Fruit fly (Drosophila melanogaster) ovary, adult (tissue): ENCODE results near the gene UQCR-Q.

Source experiments
- CG17801 ChIP-seq: fragments of 200-800 bp; optimal IDR thresholded peaks from 2 replicates; lab custom pipeline; 2019; ENCODE audit warnings: missing biosample characterization, mild to moderate bottlenecking, missing genetic modification characterization, moderate library complexity; ENCODE audit not compliant: partially characterized antibody

UQCR-Q gene

dm6 chr3L:17457695-17458242 lies 16.8 kb upstream of the UQCR-Q start:
- no peak for TF ChIP-seq CG17801

- no peak for TF ChIP-seq CG17801
Measured at dm6 chr3L:17458856-17459518, 15.6 kb upstream of the UQCR-Q start.

dm6 chr3L:17461369-17462012 lies 13.1 kb upstream of the UQCR-Q start:
- TF ChIP-seq CG17801 = no peak

- TF ChIP-seq CG17801 = no peak
Measured at dm6 chr3L:17462474-17462873, 12.1 kb upstream of the UQCR-Q start.

- TF ChIP-seq CG17801 = no peak
Measured at dm6 chr3L:17465804-17466203, 8.8 kb upstream of the UQCR-Q start, which contains the start of gene QIL1. TSS of gene QIL1 (plus strand) at chr3L:17465945.

dm6 chr3L:17470110-17470509 lies 4.5 kb upstream of the UQCR-Q start, which contains the start of gene SecCl:
TSS of gene SecCl (plus strand) at chr3L:17470127.
- no peak for TF ChIP-seq CG17801

- TF ChIP-seq CG17801 = no peak
Measured at dm6 chr3L:17473889-17474288, 672 bp upstream of the UQCR-Q start.

dm6 chr3L:17475979-17476393 lies 1.4 kb downstream of the UQCR-Q start, which contains the start of gene CG34250:
TSS of gene CG34250 (plus strand) at chr3L:17476222.
- TF ChIP-seq CG17801 = peak; percentile 56

- no peak for TF ChIP-seq CG17801
Measured at dm6 chr3L:17476496-17476895, 1.9 kb downstream of the UQCR-Q start.

- no peak for TF ChIP-seq CG17801
Measured at dm6 chr3L:17478826-17479225, 4.3 kb downstream of the UQCR-Q start, which contains the start of the genes CG13733 and qjt. TSS of gene CG13733 (minus strand) at chr3L:17478926. TSS of gene qjt (plus strand) at chr3L:17479096.

- TF ChIP-seq CG17801 = no peak
Measured at dm6 chr3L:17485280-17485792, 10.8 kb downstream of the UQCR-Q start.

- no peak for TF ChIP-seq CG17801
Measured at dm6 chr3L:17486130-17486529, 11.6 kb downstream of the UQCR-Q start, which contains the start of gene CG6333. TSS of gene CG6333 (minus strand) at chr3L:17486230.

- peak; percentile 67 for TF ChIP-seq CG17801
Measured at dm6 chr3L:17486794-17487726, 12.5 kb downstream of the UQCR-Q start, which contains the start of gene Oatp74D. TSS of gene Oatp74D (plus strand) at chr3L:17487118.

dm6 chr3L:17488622-17489391 lies 14.2 kb downstream of the UQCR-Q start:
- TF ChIP-seq CG17801 = no peak

dm6 chr3L:17491646-17492045 lies 17.1 kb downstream of the UQCR-Q start:
- TF ChIP-seq CG17801 = no peak
